Worm (Caenorhabditis elegans) whole organism, midembryonic: ENCODE results near the gene fbxb-99.
"Not testable (repeated sequence)": the region's sequence is repeated elsewhere in the genome, so short reads cannot be mapped to it uniquely, and the experiment has no call there.

ENCODE experiments used
- T22C8.4 ChIP-seq: fragments of 200-800 bp; sonication (Bioruptor generic); IDR thresholded peaks from 2 replicates; pipeline ENCODE4 v1.3.6; 2022; ENCODE audit warnings: missing genetic modification characterization, missing compliant biosample characterization
- cog-1 ChIP-seq: sonication (generic microtip); optimal IDR thresholded peaks from 2 replicates; lab custom pipeline; 2016; ENCODE audit warnings: missing genetic modification characterization, missing compliant biosample characterization
- flt-1 ChIP-seq: fragments of 200-800 bp; sonication (Bioruptor generic); IDR thresholded peaks from 2 replicates; pipeline ENCODE4 v1.3.6; 2022; ENCODE audit warnings: missing genetic modification characterization, missing compliant biosample characterization
- klf-2 ChIP-seq: fragments of 200-800 bp; sonication (Bioruptor generic); conservative IDR thresholded peaks from 2 replicates; pipeline ENCODE4 v1.3.6; 2022; ENCODE audit warnings: missing genetic modification reagents, missing genetic modification characterization, missing compliant biosample characterization
- med-1 ChIP-seq: sonication (generic microtip); optimal IDR thresholded peaks from 2 replicates; lab custom pipeline; 2017; ENCODE audit warnings: missing genetic modification characterization, mild to moderate bottlenecking, missing compliant biosample characterization, antibody characterized with exemption, missing genetic modification reagents; ENCODE audit not compliant: insufficient read depth
- ref-1 ChIP-seq: fragments of 200-800 bp; sonication (Bioruptor generic); conservative IDR thresholded peaks from 2 replicates; pipeline ENCODE4 v1.3.6; 2022; ENCODE audit warnings: missing genetic modification reagents, missing genetic modification characterization, missing compliant biosample characterization
- tab-1 ChIP-seq: fragments of 200-800 bp; sonication (Bioruptor generic); IDR thresholded peaks from 2 replicates; pipeline ENCODE4 v1.3.6; 2022; ENCODE audit warnings: missing genetic modification characterization, missing compliant biosample characterization
- ztf-23 ChIP-seq: fragments of 200-800 bp; sonication (Bioruptor generic); IDR thresholded peaks from 2 replicates; pipeline ENCODE4 v1.3.6; 2022; ENCODE audit warnings: missing genetic modification reagents, missing genetic modification characterization, missing compliant biosample characterization
- ztf-29 ChIP-seq: fragments of 200-800 bp; sonication (Bioruptor generic); IDR thresholded peaks from 2 replicates; pipeline ENCODE4 v1.3.6; 2022; ENCODE audit warnings: missing genetic modification reagents, missing genetic modification characterization, missing compliant biosample characterization

The fbxb-99 gene

DNA sequence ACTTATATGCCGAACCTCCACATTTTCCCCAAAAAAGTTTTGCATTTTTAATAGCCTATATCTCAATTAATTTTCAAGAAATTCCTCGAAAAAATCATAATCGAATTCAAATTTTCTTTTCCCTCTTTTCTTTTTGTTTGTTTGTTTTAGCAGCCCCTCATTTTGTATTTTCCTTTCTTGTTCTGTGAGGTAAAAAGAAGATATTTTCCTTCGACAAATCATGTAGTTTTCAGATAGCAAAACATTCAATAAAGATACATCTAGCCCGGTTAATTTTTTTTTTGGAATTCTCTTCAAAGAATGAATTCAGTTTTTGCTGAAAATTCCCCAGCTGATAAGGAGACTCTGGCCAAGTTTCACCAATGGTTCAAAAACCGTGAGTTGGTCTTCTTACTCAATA, 17.5 kb downstream of the fbxb-99 start, which contains the start of gene T24E12.3:
Gene T24E12.3 (plus strand): TSS at position 301 of the 400 bp plus-strand sequence.
- no peak for TF ChIP-seq flt-1 (GFP tag; lab: Robert Waterston, UW)
- no peak for TF ChIP-seq cog-1 (tag; lab: Kevin White, UChicago)
- no peak for TF ChIP-seq klf-2 (GFP tag; lab: Robert Waterston, UW)
- TF ChIP-seq med-1 (GFP tag; lab: Kevin White, UChicago): no peak
- no peak for TF ChIP-seq ztf-23 (GFP tag; lab: Robert Waterston, UW)
- no peak for TF ChIP-seq tab-1 (GFP tag; lab: Robert Waterston, UW)
- TF ChIP-seq ztf-29 (GFP tag; lab: Robert Waterston, UW): no peak
- TF ChIP-seq T22C8.4 (GFP tag; lab: Robert Waterston, UW): no peak
- TF ChIP-seq ref-1: no peak

- TF ChIP-seq med-1 (GFP tag; lab: Kevin White, UChicago) (no peak), ref-1 (no peak), cog-1 (tag; lab: Kevin White, UChicago) (no peak), T22C8.4 (GFP tag; lab: Robert Waterston, UW) (no peak), flt-1 (GFP tag; lab: Robert Waterston, UW) (no peak), tab-1 (GFP tag; lab: Robert Waterston, UW) (no peak), ztf-29 (GFP tag; lab: Robert Waterston, UW) (no peak), ztf-23 (GFP tag; lab: Robert Waterston, UW) (no peak), klf-2 (GFP tag; lab: Robert Waterston, UW) (no peak)
These were observed 20.1 kb downstream of the fbxb-99 start, which contains the start of gene T24E12.10 for ce11 chrII:3773130-3773529. TSS of gene T24E12.10 (minus strand) at chrII:3773230.

ce11 chrII:3771640-3772039, 21.6 kb downstream of the fbxb-99 start:
- TF ChIP-seq ztf-29 (GFP tag; lab: Robert Waterston, UW) (no peak), med-1 (GFP tag; lab: Kevin White, UChicago) (no peak), ztf-23 (GFP tag; lab: Robert Waterston, UW) (no peak), cog-1 (tag; lab: Kevin White, UChicago) (no peak), T22C8.4 (GFP tag; lab: Robert Waterston, UW) (no peak), ref-1 (no peak), klf-2 (GFP tag; lab: Robert Waterston, UW) (no peak)

DNA sequence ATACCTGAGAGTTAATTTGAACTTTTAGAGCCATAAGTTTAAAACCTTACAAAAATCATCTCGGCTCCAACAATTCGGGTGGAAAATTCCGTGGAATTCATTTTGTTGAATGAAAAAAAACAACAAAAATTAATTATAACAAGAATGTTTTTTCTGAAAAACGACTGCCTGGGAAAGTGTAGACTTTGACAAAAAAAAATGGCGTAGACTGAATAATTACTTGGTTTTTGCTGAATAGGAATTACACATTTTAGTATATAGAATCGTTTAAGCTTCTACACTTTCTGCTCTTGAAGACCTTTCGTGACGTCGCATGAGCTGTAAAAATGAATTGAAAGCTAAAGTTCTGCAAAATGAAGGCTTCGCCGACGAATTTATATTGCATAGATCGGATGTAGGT, 28.8 kb downstream of the fbxb-99 start, which contains the start of gene srx-112:
Gene srx-112 (minus strand): TSS at position 101 of the 400 bp plus-strand sequence.
- TF ChIP-seq ref-1 (no peak), klf-2 (GFP tag; lab: Robert Waterston, UW) (no peak), T22C8.4 (GFP tag; lab: Robert Waterston, UW) (no peak), ztf-23 (GFP tag; lab: Robert Waterston, UW) (no peak), med-1 (GFP tag; lab: Kevin White, UChicago) (no peak), flt-1 (GFP tag; lab: Robert Waterston, UW) (no peak), tab-1 (GFP tag; lab: Robert Waterston, UW) (no peak), cog-1 (tag; lab: Kevin White, UChicago) (no peak), ztf-29 (GFP tag; lab: Robert Waterston, UW) (no peak)

- TF ChIP-seq tab-1 (GFP tag; lab: Robert Waterston, UW); cog-1 (tag; lab: Kevin White, UChicago); T22C8.4 (GFP tag; lab: Robert Waterston, UW): not testable (repeated sequence)
These were observed 31.6 kb downstream of the fbxb-99 start, which contains the start of gene T24E12.6 for ce11 chrII:3761599-3761998. TSS of gene T24E12.6 (minus strand) at chrII:3761699.

- TF ChIP-seq ztf-23 (GFP tag; lab: Robert Waterston, UW): no peak
- no peak for TF ChIP-seq ref-1
- no peak for TF ChIP-seq T22C8.4 (GFP tag; lab: Robert Waterston, UW)
- no peak for TF ChIP-seq flt-1 (GFP tag; lab: Robert Waterston, UW)
- TF ChIP-seq klf-2 (GFP tag; lab: Robert Waterston, UW): no peak
- TF ChIP-seq ztf-29 (GFP tag; lab: Robert Waterston, UW): no peak
- no peak for TF ChIP-seq cog-1 (tag; lab: Kevin White, UChicago)
- TF ChIP-seq tab-1 (GFP tag; lab: Robert Waterston, UW): no peak
- no peak for TF ChIP-seq med-1 (GFP tag; lab: Kevin White, UChicago)
These were observed 34.2 kb downstream of the fbxb-99 start, which contains the start of gene T24E12.12 for ce11 chrII:3759010-3759409. TSS of gene T24E12.12 (plus strand) at chrII:3759290.

DNA sequence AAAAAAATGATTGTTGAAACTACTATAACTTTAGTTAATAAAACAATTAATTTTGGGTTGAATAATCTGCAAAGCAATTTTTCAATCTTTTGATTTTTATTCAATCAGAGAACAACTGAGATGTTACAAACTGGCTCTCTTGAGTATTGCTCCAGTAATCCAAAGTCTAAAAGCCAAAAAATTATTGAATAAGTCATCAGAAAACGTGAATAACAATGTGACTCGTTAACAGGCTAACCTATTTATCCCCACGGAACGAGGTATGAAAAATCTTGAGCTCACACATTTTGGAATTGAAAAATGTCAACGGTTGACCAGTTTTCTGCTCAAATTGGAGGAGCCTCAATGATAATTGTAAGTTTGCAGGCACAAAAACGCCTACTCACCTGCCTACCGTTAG, 35.7 kb downstream of the fbxb-99 start, which contains the start of gene srx-111:
Gene srx-111 (plus strand): TSS at position 301 of the 400 bp plus-strand sequence.
- no peak for TF ChIP-seq cog-1 (tag; lab: Kevin White, UChicago)
- no peak for TF ChIP-seq med-1 (GFP tag; lab: Kevin White, UChicago)
- TF ChIP-seq tab-1 (GFP tag; lab: Robert Waterston, UW): no peak
- TF ChIP-seq ztf-23 (GFP tag; lab: Robert Waterston, UW): no peak
- TF ChIP-seq ztf-29 (GFP tag; lab: Robert Waterston, UW): no peak
- no peak for TF ChIP-seq klf-2 (GFP tag; lab: Robert Waterston, UW)
- no peak for TF ChIP-seq T22C8.4 (GFP tag; lab: Robert Waterston, UW)
- TF ChIP-seq flt-1 (GFP tag; lab: Robert Waterston, UW): no peak
- TF ChIP-seq ref-1: no peak

- TF ChIP-seq tab-1 (GFP tag; lab: Robert Waterston, UW) (no peak), ztf-29 (GFP tag; lab: Robert Waterston, UW) (no peak), med-1 (GFP tag; lab: Kevin White, UChicago) (no peak), klf-2 (GFP tag; lab: Robert Waterston, UW) (no peak), ref-1 (no peak)
These were observed 39.6 kb downstream of the fbxb-99 start, which contains the start of gene rcd-1 for ce11 chrII:3753598-3753997. TSS of gene rcd-1 (plus strand) at chrII:3753898.

DNA sequence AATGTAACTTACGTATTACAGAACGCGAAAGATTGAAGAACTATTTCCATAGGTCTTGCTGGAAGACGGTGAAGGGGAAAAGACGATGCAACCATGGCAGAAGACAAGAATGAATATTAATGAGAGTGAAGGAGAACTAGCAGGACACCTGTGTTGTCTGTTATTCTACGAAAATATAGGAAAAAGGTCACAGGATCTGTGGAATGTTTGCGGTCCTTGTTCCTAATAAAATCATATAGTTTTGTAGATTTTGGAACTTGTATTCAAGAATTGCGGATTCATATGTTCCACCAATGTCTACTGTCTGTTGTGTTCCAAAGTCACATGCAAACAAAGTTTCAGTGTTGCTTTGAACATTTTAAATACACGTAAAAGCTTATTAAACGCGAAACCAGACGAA, 41.1 kb downstream of the fbxb-99 start, which contains the start of gene sdz-11:
Gene sdz-11 (minus strand): TSS at position 101 of the 400 bp plus-strand sequence.
- TF ChIP-seq klf-2 (GFP tag; lab: Robert Waterston, UW): no peak
- no peak for TF ChIP-seq flt-1 (GFP tag; lab: Robert Waterston, UW)
- no peak for TF ChIP-seq med-1 (GFP tag; lab: Kevin White, UChicago)
- TF ChIP-seq ref-1: no peak
- TF ChIP-seq tab-1 (GFP tag; lab: Robert Waterston, UW): no peak
- no peak for TF ChIP-seq T22C8.4 (GFP tag; lab: Robert Waterston, UW)
- no peak for TF ChIP-seq cog-1 (tag; lab: Kevin White, UChicago)
